Fruit fly (Drosophila melanogaster) whole organism, embryonic: ENCODE data around the gene lap.

ENCODE experiments used
- Atf-2 ChIP-seq: fragments of 200-800 bp; sonication (Bioruptor generic); optimal IDR thresholded peaks from 2 replicates; lab custom pipeline; 2016; ENCODE audit warnings: missing biosample characterization, missing genetic modification characterization
- BEAF-32 ChIP-seq: fragments of 200-800 bp; sonication (Bioruptor generic); optimal IDR thresholded peaks from 3 replicates; lab custom pipeline; 2017; ENCODE audit warnings: missing biosample characterization, missing genetic modification characterization, mild to moderate bottlenecking, moderate library complexity, missing genetic modification reagents

DNA sequence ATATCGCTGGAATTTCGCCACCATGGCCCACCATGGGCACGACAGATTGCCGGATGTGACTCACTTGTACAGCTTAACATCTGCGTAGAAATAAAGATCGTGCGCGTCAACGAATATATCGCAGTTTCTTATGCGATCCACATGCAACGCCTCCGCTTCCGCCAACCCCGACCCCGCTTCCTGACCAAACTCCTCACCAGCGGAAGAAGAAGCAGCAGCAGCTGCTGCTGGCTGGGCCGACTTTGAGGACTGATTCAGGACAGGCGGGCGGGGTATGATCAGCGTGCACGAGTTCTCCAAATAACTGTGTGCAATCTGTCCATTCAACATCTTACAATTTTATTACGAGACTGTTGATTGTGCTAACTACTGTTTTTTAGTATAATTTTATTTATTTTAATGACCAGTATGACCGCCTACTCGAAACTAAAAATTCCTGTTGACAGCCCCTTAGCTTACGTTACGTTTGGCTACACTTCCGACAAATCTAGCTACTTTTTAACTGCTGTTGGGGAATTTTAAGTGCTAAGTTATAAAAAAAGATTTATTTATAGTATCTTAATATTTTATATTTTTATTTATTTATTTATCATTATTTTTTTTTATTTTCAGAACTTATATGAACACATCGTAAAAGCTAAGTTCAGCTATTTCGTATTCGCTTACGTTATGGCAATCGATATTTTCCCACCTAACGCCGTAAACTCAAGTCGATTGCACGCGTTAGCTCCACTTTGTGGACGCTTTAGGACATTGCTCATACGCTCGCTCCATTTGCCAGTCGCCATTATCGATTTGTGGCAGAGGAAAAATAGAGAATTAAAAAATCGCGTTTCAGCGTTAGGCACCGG lies at the start of gene lap, which contains the start of gene CG10055:
- peak; percentile 72 for TF ChIP-seq BEAF-32 (GFP tag; lab: Kevin White, UChicago)
- no peak for TF ChIP-seq Atf-2
